Worm (Caenorhabditis elegans): ENCODE measurements around the gene rsp-8.

- TF ChIP-seq pros-1 (tag; optimal IDR thresholded peaks at IDR 0.05) = no peak
- no peak for TF ChIP-seq nfya-1 (tag; optimal IDR thresholded peaks at IDR 0.05)
- TF ChIP-seq fkh-6 (tag; optimal IDR thresholded peaks at IDR 0.05) = no peak
- no peak for TF ChIP-seq pag-3 (tag; optimal IDR thresholded peaks at IDR 0.05; ENCODE audit: borderline replicate concordance)
- no peak for TF ChIP-seq ama-1 (optimal IDR thresholded peaks at IDR 0.05)
- TF ChIP-seq pha-4 (tag; optimal IDR thresholded peaks at IDR 0.05) = no peak
- TF ChIP-seq hlh-15 (tag; optimal IDR thresholded peaks at IDR 0.05) = no peak
- no peak for TF ChIP-seq unc-86 (tag; optimal IDR thresholded peaks at IDR 0.05)
- no peak for TF ChIP-seq sox-4 (tag; optimal IDR thresholded peaks at IDR 0.05)
- no peak for TF ChIP-seq sox-2 (GFP tag; IDR thresholded peaks at IDR 0.05)
- TF ChIP-seq zip-5 (tag; optimal IDR thresholded peaks at IDR 0.05) = no peak
These were observed 18.8 kb upstream of the rsp-8 start, which contains the start of gene C18D11.10 for ce11 chrIII:11807418-11807817.

Data from whole organism, late embryonic.